Fruit fly (Drosophila melanogaster) whole organism, embryonic: ENCODE results near the gene BHD.

Experiments used
- Atf6 ChIP-seq: fragments of 200-800 bp; sonication (Bioruptor generic); IDR thresholded peaks from 2 replicates; pipeline ENCODE4 v1.3.6; 2022; ENCODE audit warnings: missing biosample characterization, missing genetic modification characterization
- C15 ChIP-seq: fragments of 200-800 bp; sonication (Bioruptor generic); IDR thresholded peaks from 3 replicates; pipeline ENCODE4 v1.3.6; 2022; ENCODE audit warnings: missing biosample characterization, missing genetic modification characterization
- CG10462 ChIP-seq: fragments of 200-800 bp; sonication (Bioruptor generic); optimal IDR thresholded peaks from 2 replicates; lab custom pipeline; 2016; ENCODE audit warnings: missing biosample characterization, missing genetic modification characterization
- CG15514 ChIP-seq: fragments of 200-800 bp; sonication (Bioruptor generic); optimal IDR thresholded peaks from 3 replicates; lab custom pipeline; 2017; ENCODE audit warnings: missing biosample characterization, missing genetic modification characterization, mild to moderate bottlenecking, moderate library complexity, missing genetic modification reagents
- CG17568 ChIP-seq: fragments of 200-800 bp; sonication (Bioruptor generic); optimal IDR thresholded peaks from 2 replicates; lab custom pipeline; 2018; ENCODE audit warnings: missing biosample characterization, mild to moderate bottlenecking, missing genetic modification characterization, moderate library complexity
- CG31365 ChIP-seq: fragments of 200-800 bp; sonication (Bioruptor generic); optimal IDR thresholded peaks from 2 replicates; lab custom pipeline; 2018; ENCODE audit warnings: missing biosample characterization, mild to moderate bottlenecking, missing genetic modification characterization
- CG3281 ChIP-seq: fragments of 200-800 bp; sonication (Bioruptor generic); optimal IDR thresholded peaks from 3 replicates; lab custom pipeline; 2017; ENCODE audit warnings: missing biosample characterization, mild to moderate bottlenecking, missing genetic modification characterization
- CG34376 ChIP-seq: fragments of 200-800 bp; sonication (Bioruptor generic); optimal IDR thresholded peaks from 2 replicates; lab custom pipeline; 2018; ENCODE audit warnings: missing biosample characterization, mild to moderate bottlenecking, missing genetic modification characterization
- CG3847 ChIP-seq: fragments of 200-800 bp; sonication (Bioruptor generic); IDR thresholded peaks from 2 replicates; pipeline ENCODE4 v1.3.6; 2022; ENCODE audit warnings: missing biosample characterization, missing genetic modification characterization
- CG4360 ChIP-seq: fragments of 200-800 bp; sonication (Bioruptor generic); IDR thresholded peaks from 2 replicates; pipeline ENCODE4 v1.3.6; 2022; ENCODE audit warnings: missing biosample characterization, missing genetic modification characterization
- CG4707 ChIP-seq: fragments of 200-800 bp; sonication (Bioruptor generic); optimal IDR thresholded peaks from 2 replicates; lab custom pipeline; 2018; ENCODE audit warnings: missing biosample characterization, mild to moderate bottlenecking, missing genetic modification characterization, moderate library complexity
- CG4820 ChIP-seq: fragments of 200-800 bp; sonication (Bioruptor generic); optimal IDR thresholded peaks from 3 replicates; lab custom pipeline; 2016; ENCODE audit warnings: missing biosample characterization, missing genetic modification characterization
- CG6791 ChIP-seq: fragments of 200-800 bp; sonication (Bioruptor generic); IDR thresholded peaks from 3 replicates; pipeline ENCODE4 v1.3.6; 2022; ENCODE audit warnings: missing biosample characterization, missing genetic modification characterization; ENCODE audit not compliant: partially characterized antibody
- CG7372 ChIP-seq: fragments of 200-800 bp; sonication (Bioruptor generic); IDR thresholded peaks from 2 replicates; pipeline ENCODE4 v1.3.6; 2022; ENCODE audit warnings: missing biosample characterization, missing genetic modification characterization
- CG8765 ChIP-seq: fragments of 200-800 bp; sonication (Bioruptor generic); IDR thresholded peaks from 2 replicates; pipeline ENCODE4 v1.3.6; 2022; ENCODE audit warnings: missing biosample characterization, missing genetic modification characterization
- CG9727 ChIP-seq: fragments of 200-800 bp; sonication (Bioruptor generic); optimal IDR thresholded peaks from 3 replicates; lab custom pipeline; 2017; ENCODE audit warnings: missing biosample characterization, mild to moderate bottlenecking, missing genetic modification characterization
- CG9817 ChIP-seq: fragments of 200-800 bp; sonication (Bioruptor generic); optimal IDR thresholded peaks from 2 replicates; lab custom pipeline; 2018; ENCODE audit warnings: missing biosample characterization, mild to moderate bottlenecking, missing genetic modification characterization, moderate library complexity
- CG9876 ChIP-seq: fragments of 200-800 bp; sonication (Bioruptor generic); optimal IDR thresholded peaks from 2 replicates; lab custom pipeline; 2016; ENCODE audit warnings: missing biosample characterization, missing genetic modification characterization
- CTCF ChIP-seq: fragments of 200-800 bp; sonication (Bioruptor generic); optimal IDR thresholded peaks from 2 replicates; lab custom pipeline; 2017; ENCODE audit warnings: missing biosample characterization, mild to moderate bottlenecking, missing genetic modification characterization, moderate library complexity
- Deaf1 ChIP-seq: fragments of 200-800 bp; optimal IDR thresholded peaks from 3 replicates; lab custom pipeline; 2019; ENCODE audit warnings: missing biosample characterization, mild to moderate bottlenecking, missing genetic modification characterization, moderate library complexity
- Dll ChIP-seq: fragments of 200-800 bp; sonication (Bioruptor generic); IDR thresholded peaks from 4 replicates; pipeline ENCODE4 v1.3.6; 2022; ENCODE audit warnings: missing biosample characterization, missing genetic modification characterization; ENCODE audit not compliant: partially characterized antibody
- Ets97D ChIP-seq: fragments of 200-800 bp; sonication (Bioruptor generic); optimal IDR thresholded peaks from 3 replicates; lab custom pipeline; 2016; ENCODE audit warnings: missing biosample characterization, missing genetic modification characterization
- GATAe ChIP-seq: fragments of 200-800 bp; sonication (Bioruptor generic); conservative IDR thresholded peaks from 2 replicates; pipeline ENCODE4 v1.3.6; 2022; ENCODE audit warnings: missing biosample characterization, missing genetic modification characterization
- H15 ChIP-seq: fragments of 200-800 bp; sonication (Bioruptor generic); IDR thresholded peaks from 3 replicates; pipeline ENCODE4 v1.3.6; 2022; ENCODE audit warnings: missing biosample characterization, missing genetic modification characterization
- HHEX ChIP-seq: fragments of 200-800 bp; sonication (Bioruptor generic); optimal IDR thresholded peaks from 3 replicates; lab custom pipeline; 2017; ENCODE audit warnings: missing biosample characterization, mild to moderate bottlenecking, missing genetic modification characterization, missing genetic modification reagents
- HLHmδ ChIP-seq: fragments of 200-800 bp; sonication (Bioruptor generic); optimal IDR thresholded peaks from 2 replicates; lab custom pipeline; 2018; ENCODE audit warnings: missing biosample characterization, mild to moderate bottlenecking, missing genetic modification characterization, moderate library complexity
- Hmr ChIP-seq: fragments of 200-800 bp; sonication (Bioruptor generic); optimal IDR thresholded peaks from 3 replicates; lab custom pipeline; 2017; ENCODE audit warnings: mild to moderate bottlenecking, missing biosample characterization, missing genetic modification reagents, missing genetic modification characterization
- Hr3 ChIP-seq: fragments of 200-800 bp; sonication (Bioruptor generic); optimal IDR thresholded peaks from 3 replicates; lab custom pipeline; 2016; ENCODE audit warnings: missing biosample characterization, missing genetic modification characterization
- Hr78 ChIP-seq, 2 experiments: fragments of 200-800 bp in 1 of 2; fragments of >200 bp in 1 of 2; sonication (Bioruptor generic) in 1 of 2; optimal IDR thresholded peaks; 2 replicates each; lab custom pipeline; 2017 to 2019; ENCODE audit warnings: missing biosample characterization in 2 of 2, missing genetic modification characterization in 2 of 2, mild to moderate bottlenecking in 1 of 2, moderate library complexity in 1 of 2
- Jarid2 ChIP-seq: fragments of 200-800 bp; sonication (Bioruptor generic); optimal IDR thresholded peaks from 3 replicates; lab custom pipeline; 2017; ENCODE audit warnings: mild to moderate bottlenecking, missing biosample characterization, missing genetic modification reagents, missing genetic modification characterization
- Mad ChIP-seq: fragments of 200-800 bp; sonication (Bioruptor generic); optimal IDR thresholded peaks from 2 replicates; lab custom pipeline; 2016; ENCODE audit warnings: missing biosample characterization, missing genetic modification characterization
- Optix ChIP-seq: fragments of 200-800 bp; sonication (Bioruptor generic); IDR thresholded peaks from 3 replicates; pipeline ENCODE4 v1.3.6; 2022; ENCODE audit warnings: missing biosample characterization, missing genetic modification characterization
- Side ChIP-seq: fragments of 200-800 bp; sonication (Bioruptor generic); optimal IDR thresholded peaks from 2 replicates; lab custom pipeline; 2016; ENCODE audit warnings: missing biosample characterization, missing genetic modification characterization
- Sox102F ChIP-seq: fragments of 200-800 bp; sonication (Bioruptor generic); optimal IDR thresholded peaks from 2 replicates; lab custom pipeline; 2018; ENCODE audit warnings: missing biosample characterization, mild to moderate bottlenecking, missing genetic modification characterization, moderate library complexity
- Ssrp ChIP-seq: fragments of 200-800 bp; sonication (Bioruptor generic); optimal IDR thresholded peaks from 2 replicates; lab custom pipeline; 2018; ENCODE audit warnings: missing biosample characterization, mild to moderate bottlenecking, missing genetic modification characterization, moderate library complexity
- Tbp ChIP-seq: fragments of >200 bp; optimal IDR thresholded peaks from 2 replicates; lab custom pipeline; 2018; ENCODE audit warnings: missing biosample characterization, missing genetic modification characterization
- Usf ChIP-seq: fragments of 200-800 bp; sonication (Bioruptor generic); optimal IDR thresholded peaks from 2 replicates; lab custom pipeline; 2017; ENCODE audit warnings: missing genotype, missing biosample characterization, missing genetic modification characterization
- bigmax ChIP-seq: fragments of 200-800 bp; sonication (Bioruptor generic); optimal IDR thresholded peaks from 2 replicates; lab custom pipeline; 2018; ENCODE audit warnings: missing biosample characterization, mild to moderate bottlenecking, missing genetic modification characterization
- crc ChIP-seq: fragments of 200-800 bp; sonication (Bioruptor generic); optimal IDR thresholded peaks from 2 replicates; lab custom pipeline; 2016; ENCODE audit warnings: missing biosample characterization, missing genetic modification characterization
- fd3F ChIP-seq: fragments of 200-800 bp; sonication (Bioruptor generic); optimal IDR thresholded peaks from 2 replicates; lab custom pipeline; 2018; ENCODE audit warnings: missing biosample characterization, mild to moderate bottlenecking, missing genetic modification characterization, moderate library complexity
- fu2 ChIP-seq: fragments of 200-800 bp; sonication (Bioruptor generic); optimal IDR thresholded peaks from 2 replicates; lab custom pipeline; 2016; ENCODE audit warnings: missing biosample characterization, missing genetic modification characterization
- kah ChIP-seq: fragments of 200-800 bp; sonication (Bioruptor generic); optimal IDR thresholded peaks from 2 replicates; lab custom pipeline; 2018; ENCODE audit warnings: missing biosample characterization, mild to moderate bottlenecking, missing genetic modification characterization
- odd ChIP-seq: fragments of 200-800 bp; sonication (Bioruptor generic); optimal IDR thresholded peaks from 2 replicates; lab custom pipeline; 2017; ENCODE audit warnings: missing biosample characterization, mild to moderate bottlenecking, missing genetic modification characterization
- pan ChIP-seq, 4 experiments: fragments of >200 bp in 3 of 4; fragments of 200-800 bp in 1 of 4; sonication (Bioruptor generic) in 1 of 4; optimal IDR thresholded peaks in 3 of 4; IDR thresholded peaks in 1 of 4; 2 replicates each; pipeline versions ENCODE4 v1.3.6 to Lab custom; 2017 to 2022; ENCODE audit warnings: missing biosample characterization in 2 of 4, missing genetic modification characterization in 2 of 4, mixed read lengths in 1 of 4
- psq ChIP-seq: fragments of 200-800 bp; sonication (Bioruptor generic); optimal IDR thresholded peaks from 2 replicates; lab custom pipeline; 2017; ENCODE audit warnings: missing biosample characterization, missing genetic modification characterization
- repo ChIP-seq: fragments of 200-800 bp; sonication (Bioruptor generic); optimal IDR thresholded peaks from 2 replicates; lab custom pipeline; 2016; ENCODE audit warnings: missing biosample characterization, missing genetic modification characterization
- sim ChIP-seq: fragments of 200-800 bp; sonication (Bioruptor generic); IDR thresholded peaks from 2 replicates; pipeline ENCODE4 v1.3.6; 2022; ENCODE audit warnings: missing biosample characterization, missing genetic modification characterization
- sob ChIP-seq: fragments of 200-800 bp; sonication (Bioruptor generic); IDR thresholded peaks from 2 replicates; pipeline ENCODE4 v1.3.6; 2022; ENCODE audit warnings: missing biosample characterization, missing genetic modification characterization
- tio ChIP-seq: fragments of 200-800 bp; sonication (Bioruptor generic); optimal IDR thresholded peaks from 2 replicates; lab custom pipeline; 2017; ENCODE audit warnings: missing biosample characterization, missing genetic modification characterization, inconsistent platforms
- usp ChIP-seq: fragments of >200 bp; optimal IDR thresholded peaks from 2 replicates; lab custom pipeline; 2017; ENCODE audit warnings: missing biosample characterization, missing genetic modification characterization
- z ChIP-seq: fragments of 200-800 bp; sonication (Bioruptor generic); IDR thresholded peaks from 3 replicates; pipeline ENCODE4 v1.3.6; 2022; ENCODE audit warnings: missing biosample characterization, missing genetic modification characterization

Gene BHD

dm6 chr3L:7249167-7249566, 10.8 kb downstream of the BHD start, which contains the start of gene Cdc27 (continued):
- TF ChIP-seq CG8765 (GFP tag; lab: Robert Waterston, UW) (no peak), Deaf1 (tag; lab: Kevin White, UChicago) (no peak), odd (no peak), CG9817 (tag; lab: Kevin White, UChicago) (peak; percentile 13), CG4360 (no peak), Hr78 (GFP tag; optimal IDR thresholded peaks at IDR 0.05; lab: Kevin White, UChicago) (peak in 1 of 2 experiments; percentile 68), Ssrp (tag; lab: Kevin White, UChicago) (peak; percentile 26), CG10462 (no peak), CG3281 (GFP tag; lab: Kevin White, UChicago) (peak; percentile 1), HLHmδ (GFP tag; lab: Kevin White, UChicago) (peak; percentile 10), repo (no peak), CG9876 (GFP tag; lab: Kevin White, UChicago) (no peak), CG4707 (GFP tag; lab: Kevin White, UChicago) (no peak), Atf6 (GFP tag; lab: Robert Waterston, UW) (peak; percentile 20; the same call in 1 of the 2 replicates), HHEX (no peak), usp (GFP tag; lab: Kevin White, UChicago) (no peak), Dll (GFP tag; lab: Robert Waterston, UW) (peak; percentile 85), psq (no peak), Optix (GFP tag; lab: Robert Waterston, UW) (no peak), CG7372 (GFP tag; lab: Robert Waterston, UW) (0 out of 2 replicates have a peak, but pooled peaks have one; percentile 21), CG4820 (no peak), CG3847 (GFP tag; lab: Robert Waterston, UW) (peak; percentile 66), Hmr (GFP tag; lab: Kevin White, UChicago) (peak; percentile 53), pan (optimal IDR thresholded peaks at IDR 0.05; lab: Kevin White, UChicago) (no peak), pan (GFP tag; optimal IDR thresholded peaks at IDR 0.05 in 1 of 2, IDR thresholded peaks at IDR 0.05 in 1 of 2) (peak in 1 of 2 experiments; percentile 11), bigmax (GFP tag; lab: Kevin White, UChicago) (no peak), kah (no peak), Mad (GFP tag; lab: Kevin White, UChicago) (peak; percentile 16), fd3F (peak; percentile 13), CG31365 (tag; lab: Kevin White, UChicago) (no peak), crc (no peak), sim (GFP tag; lab: Robert Waterston, UW) (no peak), C15 (GFP tag; lab: Robert Waterston, UW) (no peak), Sox102F (peak; percentile 28), H15 (GFP tag; lab: Robert Waterston, UW) (no peak), Tbp (GFP tag; lab: Kevin White, UChicago) (no peak), fu2 (GFP tag; lab: Kevin White, UChicago) (peak; percentile 9), Usf (no peak), CG6791 (GFP tag; lab: Robert Waterston, UW) (peak; percentile 84), CTCF (no peak), CG15514 (peak; percentile 60), Ets97D (GFP tag; lab: Kevin White, UChicago) (peak; percentile 70), Jarid2 (GFP tag; lab: Kevin White, UChicago) (no peak), CG9727 (GFP tag; lab: Kevin White, UChicago) (peak; percentile 30), tio (GFP tag; lab: Kevin White, UChicago) (no peak), CG34376 (no peak), Hr3 (GFP tag; lab: Kevin White, UChicago) (peak; percentile 31), Side (GFP tag; lab: Kevin White, UChicago) (peak; percentile 26), CG17568 (GFP tag; lab: Kevin White, UChicago) (no peak), GATAe (GFP tag; lab: Robert Waterston, UW) (no peak), sob (GFP tag; lab: Robert Waterston, UW) (peak; percentile 44), z (GFP tag; lab: Robert Waterston, UW) (no peak)
